Worm (Caenorhabditis elegans) whole organism, L2 larva: ENCODE data around the gene K07E3.2.

Experiments used
- F13H6.1 ChIP-seq: sonication (generic microtip); optimal IDR thresholded peaks from 2 replicates; lab custom pipeline; 2016; ENCODE audit warnings: missing genetic modification characterization, missing compliant biosample characterization
- R02D3.7 ChIP-seq: fragments of 150-350 bp; optimal IDR thresholded peaks from 2 replicates; lab custom pipeline; 2014; ENCODE audit warnings: missing biosample characterization, missing genetic modification characterization
- Y55F3AM.14 ChIP-seq: fragments of 200-800 bp; sonication (Bioruptor generic); optimal IDR thresholded peaks from 2 replicates; lab custom pipeline; 2018; ENCODE audit warnings: mild to moderate bottlenecking, missing genetic modification characterization, missing compliant biosample characterization
- ZK546.5 ChIP-seq: sonication (generic microtip); optimal IDR thresholded peaks from 2 replicates; lab custom pipeline; 2017; ENCODE audit warnings: missing biosample characterization, missing genetic modification characterization
- alr-1 ChIP-seq: fragments of 150-350 bp; optimal IDR thresholded peaks from 2 replicates; lab custom pipeline; 2014; ENCODE audit warnings: missing biosample characterization, missing genetic modification characterization
- aly-2 ChIP-seq: fragments of 150-350 bp; optimal IDR thresholded peaks from 2 replicates; lab custom pipeline; 2014; ENCODE audit warnings: missing biosample characterization, missing genetic modification characterization
- ama-1 ChIP-seq: fragments of 150-350 bp; optimal IDR thresholded peaks from 2 replicates; lab custom pipeline; 2018; ENCODE audit warnings: inconsistent platforms
- blmp-1 ChIP-seq: sonication (generic microtip); optimal IDR thresholded peaks from 2 replicates; lab custom pipeline; 2017; ENCODE audit warnings: missing genetic modification characterization, mild to moderate bottlenecking, missing compliant biosample characterization, antibody characterized with exemption, moderate library complexity; ENCODE audit not compliant: insufficient read depth
- ceh-82 ChIP-seq: fragments of 150-350 bp; optimal IDR thresholded peaks from 2 replicates; lab custom pipeline; 2014; ENCODE audit warnings: missing biosample characterization, missing genetic modification characterization
- crh-2 ChIP-seq: sonication (generic microtip); optimal IDR thresholded peaks from 2 replicates; lab custom pipeline; 2017; ENCODE audit warnings: missing biosample characterization, missing genetic modification characterization
- dmd-4 ChIP-seq: sonication (generic microtip); optimal IDR thresholded peaks from 2 replicates; lab custom pipeline; 2017; ENCODE audit warnings: missing biosample characterization, missing genetic modification characterization
- egl-27 ChIP-seq: sonication (generic microtip); optimal IDR thresholded peaks from 3 replicates; lab custom pipeline; 2017; ENCODE audit warnings: missing biosample characterization, missing genetic modification reagents, missing genetic modification characterization
- elt-3 ChIP-seq: sonication (generic microtip); optimal IDR thresholded peaks from 2 replicates; lab custom pipeline; 2017; ENCODE audit warnings: missing biosample characterization, missing genetic modification characterization
- fos-1 ChIP-seq: fragments of 150-350 bp; optimal IDR thresholded peaks from 2 replicates; lab custom pipeline; 2014; ENCODE audit warnings: missing biosample characterization, missing genetic modification characterization
- lin-13 ChIP-seq: fragments of 150-350 bp; optimal IDR thresholded peaks from 2 replicates; lab custom pipeline; 2014; ENCODE audit warnings: missing biosample characterization, missing genetic modification reagents, missing genetic modification characterization
- lin-39 ChIP-seq: fragments of 150-350 bp; optimal IDR thresholded peaks from 2 replicates; lab custom pipeline; 2014; ENCODE audit warnings: missing biosample characterization, missing genetic modification reagents, missing genetic modification characterization
- lsy-2 ChIP-seq, 2 experiments: fragments of 150-350 bp in 1 of 2; sonication (generic microtip) in 1 of 2; optimal IDR thresholded peaks; 2 replicates each; lab custom pipeline; 2014 to 2017; ENCODE audit warnings: missing biosample characterization in 2 of 2, missing genetic modification characterization in 2 of 2
- mbf-1 ChIP-seq: sonication (generic microtip); optimal IDR thresholded peaks from 2 replicates; lab custom pipeline; 2017; ENCODE audit warnings: missing biosample characterization, missing genetic modification characterization
- mdl-1 ChIP-seq, 2 experiments: fragments of 150-350 bp in 1 of 2; sonication (generic microtip) in 1 of 2; optimal IDR thresholded peaks; 2 replicates each; lab custom pipeline; 2017; ENCODE audit warnings: missing biosample characterization in 2 of 2, missing genetic modification characterization in 2 of 2
- nhr-10 ChIP-seq: sonication (generic microtip); optimal IDR thresholded peaks from 2 replicates; lab custom pipeline; 2017; ENCODE audit warnings: missing biosample characterization, missing genetic modification characterization
- nhr-11 ChIP-seq: fragments of 150-350 bp; optimal IDR thresholded peaks from 2 replicates; lab custom pipeline; 2014; ENCODE audit warnings: missing biosample characterization, missing genetic modification characterization
- nhr-12 ChIP-seq: fragments of 150-350 bp; optimal IDR thresholded peaks from 2 replicates; lab custom pipeline; 2014; ENCODE audit warnings: missing biosample characterization, missing genetic modification characterization
- nhr-129 ChIP-seq: fragments of 150-350 bp; optimal IDR thresholded peaks from 2 replicates; lab custom pipeline; 2014; ENCODE audit warnings: missing biosample characterization, missing genetic modification characterization
- nhr-23 ChIP-seq: fragments of 150-350 bp; optimal IDR thresholded peaks from 2 replicates; lab custom pipeline; 2014; ENCODE audit warnings: missing biosample characterization, missing genetic modification reagents, missing genetic modification characterization
- nhr-237 ChIP-seq: fragments of 150-350 bp; optimal IDR thresholded peaks from 2 replicates; lab custom pipeline; 2014; ENCODE audit warnings: missing biosample characterization, missing genetic modification characterization
- nhr-25 ChIP-seq: fragments of 150-350 bp; sonication (generic microtip); optimal IDR thresholded peaks from 3 replicates; lab custom pipeline; 2014; ENCODE audit warnings: missing biosample characterization, missing genetic modification characterization
- sem-4 ChIP-seq: fragments of 150-350 bp; optimal IDR thresholded peaks from 2 replicates; lab custom pipeline; 2014; ENCODE audit warnings: missing biosample characterization, missing genetic modification reagents, missing genetic modification characterization
- sma-3 ChIP-seq: sonication (generic microtip); optimal IDR thresholded peaks from 2 replicates; lab custom pipeline; 2016; ENCODE audit warnings: missing genetic modification reagents, missing genetic modification characterization, missing compliant biosample characterization
- snpc-4 ChIP-seq: fragments of 150-350 bp; optimal IDR thresholded peaks from 2 replicates; lab custom pipeline; 2014; ENCODE audit warnings: missing biosample characterization, missing genetic modification characterization
- unc-39 ChIP-seq: fragments of 150-350 bp; optimal IDR thresholded peaks from 2 replicates; lab custom pipeline; 2014; ENCODE audit warnings: missing biosample characterization, missing genetic modification characterization
- unc-55 ChIP-seq: fragments of 150-350 bp; sonication (generic microtip); optimal IDR thresholded peaks from 3 replicates; lab custom pipeline; 2014; ENCODE audit warnings: missing biosample characterization, missing genetic modification reagents, missing genetic modification characterization
- unc-62 ChIP-seq: fragments of 150-350 bp; optimal IDR thresholded peaks from 2 replicates; lab custom pipeline; 2014; ENCODE audit warnings: missing biosample characterization, missing genetic modification reagents, missing genetic modification characterization
- zag-1 ChIP-seq: fragments of 150-350 bp; optimal IDR thresholded peaks from 2 replicates; lab custom pipeline; 2014; ENCODE audit warnings: missing biosample characterization, missing genetic modification characterization
- ztf-1 ChIP-seq: fragments of 200-800 bp; sonication (Bioruptor generic); conservative IDR thresholded peaks from 2 replicates; pipeline ENCODE4 v1.3.6; 2022; ENCODE audit warnings: missing genetic modification characterization, missing compliant biosample characterization
- ztf-11 ChIP-seq: sonication (generic microtip); optimal IDR thresholded peaks from 2 replicates; lab custom pipeline; 2017; ENCODE audit warnings: missing biosample characterization, missing genetic modification characterization
- ztf-4 ChIP-seq: fragments of 150-350 bp; optimal IDR thresholded peaks from 2 replicates; lab custom pipeline; 2014; ENCODE audit warnings: missing biosample characterization, missing genetic modification characterization

K07E3.2 gene

ce11 chrX:8083919-8084318, 20.2 kb upstream of the K07E3.2 start, which contains the start of gene K07E3.4 (continued):
- TF ChIP-seq alr-1 (tag; lab: Kevin White, UChicago) (no peak), elt-3 (tag; lab: Kevin White, UChicago) (no peak), mbf-1 (tag; lab: Kevin White, UChicago) (no peak), dmd-4 (tag; lab: Kevin White, UChicago) (no peak), nhr-10 (tag; lab: Kevin White, UChicago) (no peak), ZK546.5 (tag; lab: Kevin White, UChicago) (no peak), R02D3.7 (tag; lab: Kevin White, UChicago) (no peak), lsy-2 (tag; optimal IDR thresholded peaks at IDR 0.05; lab: Kevin White, UChicago) (peak in 1 of 2 experiments; percentile 37), F13H6.1 (tag; lab: Kevin White, UChicago) (peak; percentile 59), unc-62 (no peak), blmp-1 (tag; lab: Kevin White, UChicago) (peak; percentile 78), nhr-129 (tag; lab: Kevin White, UChicago) (peak; percentile 70), ztf-1 (GFP tag; lab: Robert Waterston, UW) (no peak), aly-2 (tag; lab: Kevin White, UChicago) (no peak), sma-3 (peak; percentile 92), nhr-25 (tag; lab: Kevin White, UChicago) (peak; percentile 90), Y55F3AM.14 (peak; percentile 12), ztf-4 (tag; lab: Kevin White, UChicago) (no peak), lin-13 (GFP tag; lab: Kevin White, UChicago) (no peak), nhr-11 (tag; lab: Kevin White, UChicago) (no peak)
- TF ChIP-seq, all 48 proteins: peak for 18

ce11 chrX:8084669-8085068, 19.4 kb upstream of the K07E3.2 start:
- TF ChIP-seq fos-1 (tag; lab: Kevin White, UChicago) = no peak
- no peak for TF ChIP-seq lsy-2 (tag; optimal IDR thresholded peaks at IDR 0.05; lab: Kevin White, UChicago)
- no peak for TF ChIP-seq nhr-23
- no peak for TF ChIP-seq snpc-4
- no peak for TF ChIP-seq unc-62
- no peak for TF ChIP-seq dmd-4 (tag; lab: Kevin White, UChicago)
- TF ChIP-seq sma-3 = no peak
- no peak for TF ChIP-seq blmp-1 (tag; lab: Kevin White, UChicago)
- TF ChIP-seq nhr-237 = no peak
- TF ChIP-seq sem-4 (tag; lab: Kevin White, UChicago) = no peak
- TF ChIP-seq mbf-1 (tag; lab: Kevin White, UChicago) = no peak
- TF ChIP-seq nhr-12 (tag; lab: Kevin White, UChicago) = no peak
- no peak for TF ChIP-seq ztf-11 (tag; lab: Kevin White, UChicago)
- no peak for TF ChIP-seq ztf-4 (tag; lab: Kevin White, UChicago)
- TF ChIP-seq egl-27 = no peak

DNA sequence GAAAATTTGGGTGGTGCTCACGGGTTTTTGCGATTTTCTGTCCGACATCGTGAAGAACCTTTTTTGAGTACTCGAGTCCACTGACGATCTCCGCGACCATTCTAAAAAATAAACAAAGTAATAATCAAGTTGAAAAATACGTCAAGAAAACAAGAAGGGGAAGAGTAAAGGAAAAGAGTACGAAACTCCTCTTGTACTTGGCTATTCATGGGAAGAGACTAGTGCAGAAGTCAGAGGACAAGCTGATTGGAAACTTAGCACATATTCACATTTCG, 17.7 kb upstream of the K07E3.2 start, which contains the start of gene dao-3:
Gene dao-3 (minus strand): TSS at position 101 of the 275 bp plus-strand sequence.
- TF ChIP-seq ceh-82 (tag; lab: Kevin White, UChicago) (no peak), lin-13 (GFP tag; lab: Kevin White, UChicago) (no peak), unc-62 (no peak), zag-1 (no peak), lsy-2 (tag; optimal IDR thresholded peaks at IDR 0.05; lab: Kevin White, UChicago) (no peak), ZK546.5 (tag; lab: Kevin White, UChicago) (no peak), Y55F3AM.14 (no peak), F13H6.1 (tag; lab: Kevin White, UChicago) (no peak), mdl-1 (tag; optimal IDR thresholded peaks at IDR 0.05; lab: Kevin White, UChicago) (no peak), ztf-1 (GFP tag; lab: Robert Waterston, UW) (no peak), sma-3 (no peak), ama-1 (no peak), alr-1 (tag; lab: Kevin White, UChicago) (no peak), blmp-1 (tag; lab: Kevin White, UChicago) (no peak)
- TF ChIP-seq, all 48 proteins: peak for 0

- TF ChIP-seq lsy-2 (tag; optimal IDR thresholded peaks at IDR 0.05; lab: Kevin White, UChicago) = no peak
- no peak for TF ChIP-seq unc-55
- no peak for TF ChIP-seq nhr-23
- no peak for TF ChIP-seq unc-39 (tag; lab: Kevin White, UChicago)
- no peak for TF ChIP-seq blmp-1 (tag; lab: Kevin White, UChicago)
- peak; percentile 49 for TF ChIP-seq crh-2 (tag; lab: Kevin White, UChicago)
- TF ChIP-seq lin-39 = no peak
Measured at ce11 chrX:8086725-8087641, 17.1 kb upstream of the K07E3.2 start.
